Worm (Caenorhabditis elegans) whole organism, young adult: ENCODE results near the gene srh-154.

Experiments used
- B0336.3 ChIP-seq: fragments of 200-800 bp; sonication (Bioruptor generic); IDR thresholded peaks from 2 replicates; pipeline ENCODE4 v1.3.6; 2022; ENCODE audit warnings: missing genetic modification characterization, missing compliant biosample characterization
- F10E7.11 ChIP-seq: sonication (generic microtip); optimal IDR thresholded peaks from 2 replicates; lab custom pipeline; 2017; ENCODE audit warnings: mild to moderate bottlenecking, missing genetic modification characterization, moderate library complexity, missing compliant biosample characterization
- F23B12.7 ChIP-seq: sonication (generic microtip); optimal IDR thresholded peaks from 2 replicates; lab custom pipeline; 2017; ENCODE audit warnings: missing genetic modification characterization, mild to moderate bottlenecking, missing compliant biosample characterization, antibody characterized with exemption, moderate library complexity; ENCODE audit not compliant: insufficient read depth
- K11D2.4 ChIP-seq: fragments of 200-800 bp; sonication (Bioruptor generic); IDR thresholded peaks from 2 replicates; pipeline ENCODE4 v1.3.6; 2022; ENCODE audit warnings: missing genetic modification reagents, missing genetic modification characterization, missing compliant biosample characterization
- ama-1 ChIP-seq, 3 experiments: fragments of 150-350 bp in 1 of 3; sonication (generic microtip) in 2 of 3; optimal IDR thresholded peaks; 2 replicates each; lab custom pipeline; 2014 to 2018; ENCODE audit warnings: missing biosample characterization in 2 of 3, missing genetic modification characterization in 2 of 3, missing genetic modification reagents in 2 of 3
- attf-5 ChIP-seq: fragments of 200-800 bp; sonication (Bioruptor generic); optimal IDR thresholded peaks from 2 replicates; lab custom pipeline; 2018; ENCODE audit warnings: mild to moderate bottlenecking, missing genetic modification characterization, missing compliant biosample characterization
- attf-6 ChIP-seq: fragments of 200-800 bp; sonication (Bioruptor generic); IDR thresholded peaks from 2 replicates; pipeline ENCODE4 v1.3.6; 2022; ENCODE audit warnings: missing genetic modification reagents, missing genetic modification characterization, missing compliant biosample characterization
- bed-2 ChIP-seq: fragments of 200-800 bp; sonication (Bioruptor generic); IDR thresholded peaks from 2 replicates; pipeline ENCODE4 v1.3.6; 2022; ENCODE audit warnings: missing genetic modification reagents, missing genetic modification characterization, missing compliant biosample characterization
- ccch-3 ChIP-seq: fragments of 200-800 bp; sonication (Bioruptor generic); optimal IDR thresholded peaks from 2 replicates; lab custom pipeline; 2018; ENCODE audit warnings: mild to moderate bottlenecking, missing genetic modification characterization, missing compliant biosample characterization
- cebp-1 ChIP-seq, 2 experiments: fragments of 200-800 bp in 1 of 2; sonication (Bioruptor generic) in 1 of 2; sonication (generic microtip) in 1 of 2; IDR thresholded peaks in 1 of 2; optimal IDR thresholded peaks in 1 of 2; 2 replicates each; pipeline versions ENCODE4 v1.3.6 to Lab custom; 2017 to 2022; ENCODE audit warnings: missing compliant biosample characterization in 2 of 2, missing genetic modification characterization in 2 of 2, mild to moderate bottlenecking in 1 of 2, missing genetic modification reagents in 1 of 2, moderate library complexity in 1 of 2
- ceh-40 ChIP-seq: fragments of 200-800 bp; sonication (Bioruptor generic); IDR thresholded peaks from 2 replicates; pipeline ENCODE4 v1.3.6; 2022; ENCODE audit warnings: missing genetic modification characterization, missing compliant biosample characterization
- efl-1 ChIP-seq: fragments of 150-350 bp; optimal IDR thresholded peaks from 2 replicates; lab custom pipeline; 2014; ENCODE audit warnings: missing biosample characterization, missing genetic modification reagents, missing genetic modification characterization
- egl-44 ChIP-seq: fragments of 200-800 bp; sonication (Bioruptor generic); IDR thresholded peaks from 2 replicates; pipeline ENCODE4 v1.3.6; 2022; ENCODE audit warnings: missing genetic modification reagents, missing genetic modification characterization, missing compliant biosample characterization
- him-1 ChIP-seq: sonication (generic microtip); optimal IDR thresholded peaks from 2 replicates; lab custom pipeline; 2016; ENCODE audit warnings: missing genotype, missing genetic modification reagents, missing genetic modification characterization, missing compliant biosample characterization
- lag-1 ChIP-seq: fragments of 200-800 bp; sonication (Bioruptor generic); IDR thresholded peaks from 2 replicates; pipeline ENCODE4 v1.3.6; 2022; ENCODE audit warnings: missing genetic modification reagents, missing genetic modification characterization, missing compliant biosample characterization
- let-526 ChIP-seq: fragments of 200-800 bp; sonication (Bioruptor generic); IDR thresholded peaks from 2 replicates; pipeline ENCODE4 v1.3.6; 2022; ENCODE audit warnings: missing genetic modification reagents, missing genetic modification characterization, missing compliant biosample characterization
- let-607 ChIP-seq, 2 experiments: fragments of 200-800 bp in 1 of 2; sonication (Bioruptor generic) in 1 of 2; sonication (generic microtip) in 1 of 2; optimal IDR thresholded peaks; 2 replicates each; lab custom pipeline; 2016 to 2018; ENCODE audit warnings: mild to moderate bottlenecking in 2 of 2, missing compliant biosample characterization in 2 of 2, missing genetic modification characterization in 2 of 2, moderate library complexity in 2 of 2, missing genotype in 1 of 2
- lin-40 ChIP-seq: sonication (generic microtip); optimal IDR thresholded peaks from 2 replicates; lab custom pipeline; 2016; ENCODE audit warnings: missing genetic modification characterization, mild to moderate bottlenecking, missing compliant biosample characterization, missing genotype, missing genetic modification reagents
- lsl-1 ChIP-seq: fragments of 200-800 bp; sonication (Bioruptor generic); optimal IDR thresholded peaks from 2 replicates; lab custom pipeline; 2018; ENCODE audit warnings: mild to moderate bottlenecking, missing genetic modification characterization, moderate library complexity, missing compliant biosample characterization
- lsy-27 ChIP-seq: sonication (generic microtip); optimal IDR thresholded peaks from 2 replicates; lab custom pipeline; 2017; ENCODE audit warnings: missing genetic modification characterization, mild to moderate bottlenecking, missing compliant biosample characterization, antibody characterized with exemption, missing genotype, borderline replicate concordance; ENCODE audit not compliant: insufficient read depth
- madf-10 ChIP-seq: sonication (generic microtip); optimal IDR thresholded peaks from 2 replicates; lab custom pipeline; 2016; ENCODE audit warnings: mild to moderate bottlenecking, missing genetic modification characterization, missing compliant biosample characterization
- madf-3 ChIP-seq: fragments of 200-800 bp; sonication (Bioruptor generic); IDR thresholded peaks from 2 replicates; pipeline ENCODE4 v1.3.6; 2022; ENCODE audit warnings: missing genetic modification reagents, missing genetic modification characterization, missing compliant biosample characterization
- madf-6 ChIP-seq: fragments of 200-800 bp; sonication (Bioruptor generic); IDR thresholded peaks from 2 replicates; pipeline ENCODE4 v1.3.6; 2022; ENCODE audit warnings: missing genetic modification reagents, missing genetic modification characterization, missing compliant biosample characterization
- nfyb-1 ChIP-seq: fragments of 200-800 bp; sonication (Bioruptor generic); IDR thresholded peaks from 2 replicates; pipeline ENCODE4 v1.3.6; 2022; ENCODE audit warnings: missing genetic modification reagents, missing genetic modification characterization, missing compliant biosample characterization
- nhr-120 ChIP-seq: fragments of 200-800 bp; sonication (Bioruptor generic); IDR thresholded peaks from 2 replicates; pipeline ENCODE4 v1.3.6; 2022; ENCODE audit warnings: missing genetic modification characterization, missing compliant biosample characterization
- nhr-27 ChIP-seq: fragments of 200-800 bp; sonication (Bioruptor generic); optimal IDR thresholded peaks from 2 replicates; lab custom pipeline; 2018; ENCODE audit warnings: mild to moderate bottlenecking, missing genetic modification characterization, moderate library complexity, missing compliant biosample characterization
- pha-4 ChIP-seq: fragments of 150-350 bp; sonication (generic microtip); optimal IDR thresholded peaks from 2 replicates; lab custom pipeline; 2014; ENCODE audit warnings: missing biosample characterization, missing genetic modification reagents, missing genetic modification characterization
- rec-8 ChIP-seq, 2 experiments: sonication (generic microtip); optimal IDR thresholded peaks; 2 replicates each; lab custom pipeline; 2016; ENCODE audit warnings: mild to moderate bottlenecking in 2 of 2, missing genetic modification characterization in 2 of 2, missing genetic modification reagents in 2 of 2, missing genotype in 2 of 2, missing biosample characterization in 1 of 2, missing compliant biosample characterization in 1 of 2, moderate library complexity in 1 of 2
- snpc-1.3 ChIP-seq: sonication (generic microtip); optimal IDR thresholded peaks from 2 replicates; lab custom pipeline; 2017; ENCODE audit warnings: missing genetic modification characterization, mild to moderate bottlenecking, missing compliant biosample characterization, antibody characterized with exemption, moderate library complexity, missing genotype, missing genetic modification reagents; ENCODE audit not compliant: insufficient read depth
- somi-1 ChIP-seq: fragments of 200-800 bp; sonication (Bioruptor generic); optimal IDR thresholded peaks from 2 replicates; lab custom pipeline; 2018; ENCODE audit warnings: mild to moderate bottlenecking, missing genetic modification characterization, missing compliant biosample characterization
- tlf-1 ChIP-seq: fragments of 200-800 bp; sonication (Bioruptor generic); optimal IDR thresholded peaks from 2 replicates; lab custom pipeline; 2018; ENCODE audit warnings: mild to moderate bottlenecking, missing genetic modification characterization, missing compliant biosample characterization
- unc-130 ChIP-seq: sonication (generic microtip); optimal IDR thresholded peaks from 2 replicates; lab custom pipeline; 2016; ENCODE audit warnings: missing genetic modification reagents, missing genetic modification characterization, missing compliant biosample characterization
- ztf-22 ChIP-seq: fragments of 200-800 bp; sonication (Bioruptor generic); optimal IDR thresholded peaks from 2 replicates; lab custom pipeline; 2018; ENCODE audit warnings: mild to moderate bottlenecking, missing genetic modification characterization, moderate library complexity, missing compliant biosample characterization
- ztf-26 ChIP-seq: sonication (generic microtip); optimal IDR thresholded peaks from 2 replicates; lab custom pipeline; 2017; ENCODE audit warnings: missing genetic modification characterization, missing compliant biosample characterization

Gene srh-154

ce11 chrV:17436492-17436891, 3.0 kb upstream of the srh-154 start, which contains the start of gene F20E11.18:
Gene F20E11.18 (minus strand): TSS chrV:17436592.
- TF ChIP-seq ztf-22 (GFP tag; lab: Kevin White, UChicago) = no peak
- TF ChIP-seq F23B12.7 = no peak
- TF ChIP-seq nhr-27 (tag; lab: Kevin White, UChicago) = no peak
- TF ChIP-seq ztf-26 (tag; lab: Kevin White, UChicago) = no peak
- no peak for TF ChIP-seq bed-2 (GFP tag; lab: Robert Waterston, UW)
- no peak for TF ChIP-seq attf-5
- TF ChIP-seq madf-3 (GFP tag; lab: Robert Waterston, UW) = no peak
- no peak for TF ChIP-seq lsl-1 (GFP tag; lab: Kevin White, UChicago)
- no peak for TF ChIP-seq madf-6 (GFP tag; lab: Robert Waterston, UW)
- no peak for TF ChIP-seq let-526 (GFP tag; lab: Robert Waterston, UW)
- TF ChIP-seq nhr-120 (GFP tag; lab: Robert Waterston, UW) = no peak
- TF ChIP-seq attf-6 (GFP tag; lab: Robert Waterston, UW) = no peak
- TF ChIP-seq ceh-40 (GFP tag; lab: Robert Waterston, UW) = no peak
- TF ChIP-seq lsy-27 (tag; lab: Kevin White, UChicago) = no peak
- TF ChIP-seq madf-10 = no peak
- no peak for TF ChIP-seq B0336.3 (GFP tag; lab: Robert Waterston, UW)
- TF ChIP-seq nfyb-1 = no peak

ce11 chrV:17438317-17438716, 1.2 kb upstream of the srh-154 start, which contains the start of gene srsx-2:
Gene srsx-2 (minus strand): TSS chrV:17438417.
- TF ChIP-seq bed-2 (GFP tag; lab: Robert Waterston, UW) (no peak), K11D2.4 (GFP tag; lab: Robert Waterston, UW) (no peak), rec-8 (tag; optimal IDR thresholded peaks at IDR 0.05; lab: Kevin White, UChicago) (no peak), somi-1 (GFP tag; lab: Kevin White, UChicago) (no peak), F10E7.11 (tag; lab: Kevin White, UChicago) (no peak), tlf-1 (GFP tag; lab: Kevin White, UChicago) (no peak), lag-1 (GFP tag; lab: Robert Waterston, UW) (no peak), ccch-3 (GFP tag; lab: Kevin White, UChicago) (no peak), unc-130 (GFP tag; lab: Kevin White, UChicago) (no peak), snpc-1.3 (no peak), efl-1 (GFP tag; lab: Kevin White, UChicago) (no peak), lin-40 (tag; lab: Kevin White, UChicago) (no peak), ama-1 (optimal IDR thresholded peaks at IDR 0.05; lab: Kevin White, UChicago) (no peak), ama-1 (GFP tag; optimal IDR thresholded peaks at IDR 0.05; lab: Kevin White, UChicago) (no peak), nfyb-1 (no peak), let-607 (tag; optimal IDR thresholded peaks at IDR 0.05; lab: Kevin White, UChicago) (no peak), madf-6 (GFP tag; lab: Robert Waterston, UW) (no peak), B0336.3 (GFP tag; lab: Robert Waterston, UW) (no peak)

- TF ChIP-seq him-1 (tag; lab: Kevin White, UChicago) (no peak), cebp-1 (GFP tag; IDR thresholded peaks at IDR 0.05; lab: Robert Waterston, UW) (no peak), cebp-1 (tag; optimal IDR thresholded peaks at IDR 0.05; lab: Kevin White, UChicago) (no peak), egl-44 (GFP tag; lab: Robert Waterston, UW) (no peak), pha-4 (tag; lab: Kevin White, UChicago) (no peak)
Measured at ce11 chrV:17449836-17450235, 10.3 kb downstream of the srh-154 start.
